Worm (Caenorhabditis elegans): ENCODE measurements around the gene B0361.3.
A peak's percentile ranks its signal among the peaks of the same experiment; 100 is the strongest.

The B0361.3 gene

ce11 chrIII:7262592-7262991 is 18.7 kb upstream of the B0361.3 start:
- no peak for TF ChIP-seq mab-5 (tag; optimal IDR thresholded peaks at IDR 0.05)
- peak; percentile 34 for TF ChIP-seq ces-1 (GFP tag; optimal IDR thresholded peaks at IDR 0.05)

- TF ChIP-seq sem-2 (GFP tag; optimal IDR thresholded peaks at IDR 0.05) (no peak), elt-1 (tag; optimal IDR thresholded peaks at IDR 0.05; ENCODE audit: borderline replicate concordance, insufficient read depth) (no peak), sptf-1 (tag; optimal IDR thresholded peaks at IDR 0.05) (no peak), unc-39 (tag; optimal IDR thresholded peaks at IDR 0.05) (no peak), ceh-83 (GFP tag; optimal IDR thresholded peaks at IDR 0.05) (no peak), nhr-2 (tag; optimal IDR thresholded peaks at IDR 0.05) (no peak), blmp-1 (tag; optimal IDR thresholded peaks at IDR 0.05) (no peak), lin-13 (tag; optimal IDR thresholded peaks at IDR 0.05) (no peak), ces-1 (GFP tag; optimal IDR thresholded peaks at IDR 0.05) (no peak), ceh-43 (GFP tag; optimal IDR thresholded peaks at IDR 0.05) (no peak), drap-1 (GFP tag; optimal IDR thresholded peaks at IDR 0.05) (no peak), mls-2 (tag; optimal IDR thresholded peaks at IDR 0.05) (no peak), nhr-28 (tag; optimal IDR thresholded peaks at IDR 0.05) (no peak), ham-2 (GFP tag; optimal IDR thresholded peaks at IDR 0.05) (no peak), mep-1 (tag; optimal IDR thresholded peaks at IDR 0.05) (no peak), ceh-39 (tag; optimal IDR thresholded peaks at IDR 0.05) (no peak), bed-3 (GFP tag; optimal IDR thresholded peaks at IDR 0.05) (no peak)
Observed at ce11 chrIII:7263028-7263427, 18.2 kb upstream of the B0361.3 start.

- TF ChIP-seq unc-120 (tag; optimal IDR thresholded peaks at IDR 0.05; ENCODE audit: poor library complexity, severe bottlenecking) (no peak), ceh-43 (GFP tag; optimal IDR thresholded peaks at IDR 0.05) (no peak), ces-1 (GFP tag; optimal IDR thresholded peaks at IDR 0.05) (no peak), ham-2 (GFP tag; optimal IDR thresholded peaks at IDR 0.05) (no peak), unc-39 (tag; optimal IDR thresholded peaks at IDR 0.05) (no peak), unc-62 (GFP tag; optimal IDR thresholded peaks at IDR 0.05) (no peak), blmp-1 (tag; optimal IDR thresholded peaks at IDR 0.05) (no peak), ceh-39 (tag; optimal IDR thresholded peaks at IDR 0.05) (no peak), mls-2 (tag; optimal IDR thresholded peaks at IDR 0.05) (no peak), tbx-8 (GFP tag; optimal IDR thresholded peaks at IDR 0.05) (no peak), mep-1 (tag; optimal IDR thresholded peaks at IDR 0.05) (no peak), pha-4 (tag; optimal IDR thresholded peaks at IDR 0.05) (no peak), sem-2 (GFP tag; optimal IDR thresholded peaks at IDR 0.05) (no peak), drap-1 (GFP tag; optimal IDR thresholded peaks at IDR 0.05) (no peak)
Observed at ce11 chrIII:7271083-7271482, 10.2 kb upstream of the B0361.3 start.

ce11 chrIII:7272088-7272487 is 9.2 kb upstream of the B0361.3 start:
- TF ChIP-seq ham-2 (GFP tag; optimal IDR thresholded peaks at IDR 0.05) = no peak
- peak; percentile 33 for TF ChIP-seq mep-1 (tag; optimal IDR thresholded peaks at IDR 0.05)
- peak; percentile 75 for TF ChIP-seq mls-2 (tag; optimal IDR thresholded peaks at IDR 0.05)
- peak; percentile 64 for TF ChIP-seq ceh-43 (GFP tag; optimal IDR thresholded peaks at IDR 0.05)
- peak; percentile 11 for TF ChIP-seq cnd-1 (tag; optimal IDR thresholded peaks at IDR 0.05)
- TF ChIP-seq flh-1 (GFP tag; optimal IDR thresholded peaks at IDR 0.05) = no peak
- TF ChIP-seq hlh-1 (tag; optimal IDR thresholded peaks at IDR 0.05) = no peak
- no peak for TF ChIP-seq nhr-76 (tag; optimal IDR thresholded peaks at IDR 0.05)
- TF ChIP-seq snpc-4 (tag; optimal IDR thresholded peaks at IDR 0.05) = no peak
- no peak for TF ChIP-seq mab-5 (tag; optimal IDR thresholded peaks at IDR 0.05)
- TF ChIP-seq M03D4.4 (tag; optimal IDR thresholded peaks at IDR 0.05) = peak; percentile 64
- no peak for TF ChIP-seq nhr-28 (tag; optimal IDR thresholded peaks at IDR 0.05)
- no peak for TF ChIP-seq bed-3 (GFP tag; optimal IDR thresholded peaks at IDR 0.05)
- peak; percentile 37 for TF ChIP-seq sptf-1 (tag; optimal IDR thresholded peaks at IDR 0.05)
- TF ChIP-seq lin-13 (tag; optimal IDR thresholded peaks at IDR 0.05) = peak; percentile 36
- TF ChIP-seq pha-4 (tag; optimal IDR thresholded peaks at IDR 0.05) = peak; percentile 9
- TF ChIP-seq unc-120 (tag; optimal IDR thresholded peaks at IDR 0.05; ENCODE audit: poor library complexity, severe bottlenecking) = peak; percentile 46
- TF ChIP-seq ces-1 (GFP tag; optimal IDR thresholded peaks at IDR 0.05) = peak; percentile 34
- peak; percentile 16 for TF ChIP-seq lsy-2 (tag; optimal IDR thresholded peaks at IDR 0.05)
- no peak for TF ChIP-seq ztf-11 (tag; optimal IDR thresholded peaks at IDR 0.05)
- peak; percentile 6 for TF ChIP-seq ceh-83 (GFP tag; optimal IDR thresholded peaks at IDR 0.05)

- TF ChIP-seq tbx-8 (GFP tag; optimal IDR thresholded peaks at IDR 0.05) (no peak), sem-2 (GFP tag; optimal IDR thresholded peaks at IDR 0.05) (no peak), zip-8 (tag; optimal IDR thresholded peaks at IDR 0.05) (no peak), mls-2 (tag; optimal IDR thresholded peaks at IDR 0.05) (no peak), mab-5 (tag; optimal IDR thresholded peaks at IDR 0.05) (no peak), nhr-12 (tag; optimal IDR thresholded peaks at IDR 0.05) (no peak), ztf-11 (tag; optimal IDR thresholded peaks at IDR 0.05) (no peak), unc-120 (tag; optimal IDR thresholded peaks at IDR 0.05; ENCODE audit: poor library complexity, severe bottlenecking) (no peak), drap-1 (GFP tag; optimal IDR thresholded peaks at IDR 0.05) (no peak), nhr-76 (tag; optimal IDR thresholded peaks at IDR 0.05) (no peak), nhr-2 (tag; optimal IDR thresholded peaks at IDR 0.05) (no peak), M03D4.4 (tag; optimal IDR thresholded peaks at IDR 0.05) (no peak), blmp-1 (tag; optimal IDR thresholded peaks at IDR 0.05) (no peak), lin-13 (tag; optimal IDR thresholded peaks at IDR 0.05) (no peak), lsy-2 (tag; optimal IDR thresholded peaks at IDR 0.05) (no peak)
Observed at ce11 chrIII:7272828-7273227, 8.4 kb upstream of the B0361.3 start.
